Worm (Caenorhabditis elegans): ENCODE results near the gene T10D4.11.

ce11 chrII:3117471-3117870 lies 31.9 kb downstream of the T10D4.11 start, which contains the start of gene T10D4.7:
- TF ChIP-seq egl-27 (tag; optimal IDR thresholded peaks at IDR 0.05) (no peak), nhr-12 (tag; optimal IDR thresholded peaks at IDR 0.05) (no peak), skn-1 (tag; optimal IDR thresholded peaks at IDR 0.05) (no peak), nhr-77 (tag; optimal IDR thresholded peaks at IDR 0.05) (no peak), unc-62 (GFP tag; optimal IDR thresholded peaks at IDR 0.05) (no peak)

All from whole organism, L1 larva.